Fruit fly (Drosophila melanogaster) whole organism, embryonic: ENCODE measurements around the gene CG3529.
A peak's percentile ranks its signal among the peaks of the same experiment; 100 is the strongest.

ENCODE experiments used
- B-H1 ChIP-seq: fragments of 200-800 bp; sonication (Bioruptor generic); IDR thresholded peaks from 3 replicates; pipeline ENCODE4 v1.3.6; 2022; ENCODE audit warnings: missing biosample characterization, missing genetic modification characterization
- BEAF-32 ChIP-seq: fragments of 200-800 bp; sonication (Bioruptor generic); optimal IDR thresholded peaks from 3 replicates; lab custom pipeline; 2017; ENCODE audit warnings: missing biosample characterization, missing genetic modification characterization, mild to moderate bottlenecking, moderate library complexity, missing genetic modification reagents
- BtbVII ChIP-seq: fragments of 200-800 bp; sonication (Bioruptor generic); optimal IDR thresholded peaks from 3 replicates; lab custom pipeline; 2017; ENCODE audit warnings: missing biosample characterization, mild to moderate bottlenecking, missing genetic modification characterization
- CG10959 ChIP-seq: fragments of 200-800 bp; sonication (Bioruptor generic); IDR thresholded peaks from 2 replicates; pipeline ENCODE4 v1.3.6; 2022; ENCODE audit warnings: missing biosample characterization, missing genetic modification characterization
- CG10979 ChIP-seq: fragments of 200-800 bp; sonication (Bioruptor generic); optimal IDR thresholded peaks from 2 replicates; lab custom pipeline; 2018; ENCODE audit warnings: missing biosample characterization, mild to moderate bottlenecking, missing genetic modification characterization, moderate library complexity
- CG11696 ChIP-seq: fragments of 200-800 bp; sonication (Bioruptor generic); IDR thresholded peaks from 2 replicates; pipeline ENCODE4 v1.3.6; 2022; ENCODE audit warnings: missing biosample characterization, missing genetic modification characterization
- CG12236 ChIP-seq: fragments of 200-800 bp; sonication (Bioruptor generic); optimal IDR thresholded peaks from 2 replicates; lab custom pipeline; 2016; ENCODE audit warnings: missing biosample characterization, missing genetic modification characterization
- CG12659 ChIP-seq: fragments of 200-800 bp; sonication (Bioruptor generic); optimal IDR thresholded peaks from 3 replicates; lab custom pipeline; 2017; ENCODE audit warnings: mild to moderate bottlenecking, missing biosample characterization, missing genetic modification reagents, missing genetic modification characterization
- CG12769 ChIP-seq: fragments of 200-800 bp; sonication (Bioruptor generic); optimal IDR thresholded peaks from 2 replicates; lab custom pipeline; 2019; ENCODE audit warnings: missing biosample characterization, mild to moderate bottlenecking, missing genetic modification characterization, moderate library complexity
- CG12942 ChIP-seq: fragments of 200-800 bp; sonication (Bioruptor generic); optimal IDR thresholded peaks from 3 replicates; lab custom pipeline; 2016; ENCODE audit warnings: missing biosample characterization, missing genetic modification characterization
- CG13296 ChIP-seq: fragments of 200-800 bp; sonication (Bioruptor generic); optimal IDR thresholded peaks from 3 replicates; lab custom pipeline; 2018; ENCODE audit warnings: missing biosample characterization, mild to moderate bottlenecking, missing genetic modification characterization
- CG14710 ChIP-seq: fragments of 200-800 bp; sonication (Bioruptor generic); optimal IDR thresholded peaks from 3 replicates; lab custom pipeline; 2019; ENCODE audit warnings: missing biosample characterization, mild to moderate bottlenecking, missing genetic modification characterization, moderate library complexity
- CG15601 ChIP-seq: fragments of 200-800 bp; sonication (Bioruptor generic); optimal IDR thresholded peaks from 3 replicates; lab custom pipeline; 2019; ENCODE audit warnings: missing biosample characterization, mild to moderate bottlenecking, missing genetic modification characterization, moderate library complexity
- CG17361 ChIP-seq: fragments of 200-800 bp; sonication (Bioruptor generic); IDR thresholded peaks from 3 replicates; pipeline ENCODE4 v1.3.6; 2022; ENCODE audit warnings: missing biosample characterization, missing genetic modification characterization
- CG18764 ChIP-seq: fragments of 200-800 bp; sonication (Bioruptor generic); optimal IDR thresholded peaks from 3 replicates; lab custom pipeline; 2016; ENCODE audit warnings: missing biosample characterization, missing genetic modification characterization
- CG31365 ChIP-seq: fragments of 200-800 bp; sonication (Bioruptor generic); optimal IDR thresholded peaks from 2 replicates; lab custom pipeline; 2018; ENCODE audit warnings: missing biosample characterization, mild to moderate bottlenecking, missing genetic modification characterization
- CG31388 ChIP-seq: fragments of 200-800 bp; sonication (Bioruptor generic); optimal IDR thresholded peaks from 2 replicates; lab custom pipeline; 2016; ENCODE audit warnings: missing biosample characterization, missing genetic modification characterization
- CG32532 ChIP-seq: fragments of 200-800 bp; sonication (Bioruptor generic); IDR thresholded peaks from 2 replicates; pipeline ENCODE4 v1.3.6; 2022; ENCODE audit warnings: missing biosample characterization, missing genetic modification characterization
- CG32772 ChIP-seq: fragments of 200-800 bp; sonication (Bioruptor generic); IDR thresholded peaks from 2 replicates; pipeline ENCODE4 v1.3.6; 2022; ENCODE audit warnings: missing biosample characterization, missing genetic modification characterization
- CG34376 ChIP-seq: fragments of 200-800 bp; sonication (Bioruptor generic); optimal IDR thresholded peaks from 2 replicates; lab custom pipeline; 2018; ENCODE audit warnings: missing biosample characterization, mild to moderate bottlenecking, missing genetic modification characterization
- CG4360 ChIP-seq: fragments of 200-800 bp; sonication (Bioruptor generic); IDR thresholded peaks from 2 replicates; pipeline ENCODE4 v1.3.6; 2022; ENCODE audit warnings: missing biosample characterization, missing genetic modification characterization
- CG6175 ChIP-seq: fragments of 200-800 bp; sonication (Bioruptor generic); IDR thresholded peaks from 3 replicates; pipeline ENCODE4 v1.3.6; 2022; ENCODE audit warnings: missing biosample characterization, missing genetic modification characterization
- CG8359 ChIP-seq: fragments of 200-800 bp; sonication (Bioruptor generic); optimal IDR thresholded peaks from 2 replicates; lab custom pipeline; 2017; ENCODE audit warnings: missing biosample characterization, mild to moderate bottlenecking, missing genetic modification characterization, borderline replicate concordance
- CG9215 ChIP-seq: fragments of 200-800 bp; sonication (Bioruptor generic); IDR thresholded peaks from 2 replicates; pipeline ENCODE4 v1.3.6; 2022; ENCODE audit warnings: missing biosample characterization, missing genetic modification characterization
- Dip3 ChIP-seq: fragments of 200-800 bp; sonication (Bioruptor generic); optimal IDR thresholded peaks from 3 replicates; lab custom pipeline; 2016; ENCODE audit warnings: missing biosample characterization, missing genetic modification characterization
- Doc3 ChIP-seq: fragments of 200-800 bp; sonication (Bioruptor generic); IDR thresholded peaks from 3 replicates; pipeline ENCODE4 v1.3.6; 2022; ENCODE audit warnings: missing biosample characterization, missing genetic modification characterization; ENCODE audit not compliant: partially characterized antibody
- Dp ChIP-seq: fragments of 200-800 bp; sonication (Bioruptor generic); optimal IDR thresholded peaks from 2 replicates; lab custom pipeline; 2018; ENCODE audit warnings: missing biosample characterization, mild to moderate bottlenecking, missing genetic modification characterization, moderate library complexity
- Dref ChIP-seq: fragments of 200-800 bp; sonication (Bioruptor generic); IDR thresholded peaks from 2 replicates; pipeline ENCODE4 v1.3.6; 2022; ENCODE audit warnings: missing biosample characterization, missing genetic modification characterization
- Hr78 ChIP-seq, 2 experiments: fragments of 200-800 bp in 1 of 2; fragments of >200 bp in 1 of 2; sonication (Bioruptor generic) in 1 of 2; optimal IDR thresholded peaks; 2 replicates each; lab custom pipeline; 2017 to 2019; ENCODE audit warnings: missing biosample characterization in 2 of 2, missing genetic modification characterization in 2 of 2, mild to moderate bottlenecking in 1 of 2, moderate library complexity in 1 of 2
- Mrtf ChIP-seq: fragments of 200-800 bp; sonication (Bioruptor generic); IDR thresholded peaks from 3 replicates; pipeline ENCODE4 v1.3.6; 2022; ENCODE audit warnings: missing biosample characterization, missing genetic modification characterization
- NFAT ChIP-seq: fragments of 200-800 bp; sonication (Bioruptor generic); IDR thresholded peaks from 2 replicates; pipeline ENCODE4 v1.3.6; 2022; ENCODE audit warnings: missing biosample characterization, missing genetic modification characterization
- NfI ChIP-seq: fragments of 200-800 bp; sonication (Bioruptor generic); optimal IDR thresholded peaks from 3 replicates; lab custom pipeline; 2018; ENCODE audit warnings: missing biosample characterization, mild to moderate bottlenecking, missing genetic modification characterization, moderate library complexity
- Rx ChIP-seq: fragments of 200-800 bp; sonication (Bioruptor generic); IDR thresholded peaks from 2 replicates; pipeline ENCODE4 v1.3.6; 2022; ENCODE audit warnings: missing biosample characterization, missing genetic modification characterization
- Tbp ChIP-seq: fragments of >200 bp; optimal IDR thresholded peaks from 2 replicates; lab custom pipeline; 2018; ENCODE audit warnings: missing biosample characterization, missing genetic modification characterization
- aop ChIP-seq: fragments of 200-800 bp; sonication (Bioruptor generic); IDR thresholded peaks from 2 replicates; pipeline ENCODE4 v1.3.6; 2022; ENCODE audit warnings: missing biosample characterization, missing genetic modification characterization
- btn ChIP-seq: fragments of 200-800 bp; sonication (Bioruptor generic); optimal IDR thresholded peaks from 2 replicates; lab custom pipeline; 2016; ENCODE audit warnings: missing biosample characterization, missing genetic modification characterization
- chinmo ChIP-seq: fragments of 200-800 bp; sonication (Bioruptor generic); IDR thresholded peaks from 4 replicates; pipeline ENCODE4 v1.3.6; 2022; ENCODE audit warnings: missing biosample characterization, missing genetic modification characterization; ENCODE audit not compliant: partially characterized antibody
- chn ChIP-seq: fragments of 200-800 bp; sonication (Bioruptor generic); optimal IDR thresholded peaks from 2 replicates; lab custom pipeline; 2016; ENCODE audit warnings: missing biosample characterization, missing genetic modification characterization
- da ChIP-seq: fragments of 200-800 bp; sonication (Bioruptor generic); optimal IDR thresholded peaks from 2 replicates; lab custom pipeline; 2016; ENCODE audit warnings: missing biosample characterization, missing genetic modification characterization
- gsb ChIP-seq: fragments of 200-800 bp; sonication (Bioruptor generic); IDR thresholded peaks from 2 replicates; pipeline ENCODE4 v1.3.6; 2022; ENCODE audit warnings: missing biosample characterization, missing genetic modification characterization
- inv ChIP-seq: fragments of 200-800 bp; sonication (Bioruptor generic); IDR thresholded peaks from 2 replicates; pipeline ENCODE4 v1.3.6; 2022; ENCODE audit warnings: missing biosample characterization, missing genetic modification characterization; ENCODE audit not compliant: partially characterized antibody
- lab ChIP-seq: fragments of 200-800 bp; sonication (Bioruptor generic); optimal IDR thresholded peaks from 3 replicates; lab custom pipeline; 2017; ENCODE audit warnings: missing biosample characterization, missing genetic modification characterization, mild to moderate bottlenecking, moderate library complexity, missing genetic modification reagents
- maf-S ChIP-seq: fragments of 200-800 bp; sonication (Bioruptor generic); optimal IDR thresholded peaks from 2 replicates; lab custom pipeline; 2016; ENCODE audit warnings: missing biosample characterization, missing genetic modification characterization
- mirr ChIP-seq: fragments of 200-800 bp; sonication (Bioruptor generic); optimal IDR thresholded peaks from 3 replicates; lab custom pipeline; 2018; ENCODE audit warnings: missing biosample characterization, mild to moderate bottlenecking, missing genetic modification characterization
- ranshi ChIP-seq: fragments of 200-800 bp; sonication (Bioruptor generic); IDR thresholded peaks from 2 replicates; pipeline ENCODE4 v1.3.6; 2022; ENCODE audit warnings: missing biosample characterization, missing genetic modification characterization
- repo ChIP-seq: fragments of 200-800 bp; sonication (Bioruptor generic); optimal IDR thresholded peaks from 2 replicates; lab custom pipeline; 2016; ENCODE audit warnings: missing biosample characterization, missing genetic modification characterization
- scrt ChIP-seq: fragments of 200-800 bp; sonication (Bioruptor generic); optimal IDR thresholded peaks from 2 replicates; lab custom pipeline; 2018; ENCODE audit warnings: missing biosample characterization, mild to moderate bottlenecking, missing genetic modification characterization, moderate library complexity
- sens ChIP-seq: fragments of 200-800 bp; sonication (Bioruptor generic); peaks from one replicate; lab custom pipeline; 2016; ENCODE audit warnings: missing biosample characterization, missing genetic modification characterization
- tup ChIP-seq: fragments of 200-800 bp; sonication (Bioruptor generic); optimal IDR thresholded peaks from 2 replicates; lab custom pipeline; 2016; ENCODE audit warnings: missing biosample characterization, mild to moderate bottlenecking, missing genetic modification characterization, moderate library complexity
- zfh2 ChIP-seq: fragments of 200-800 bp; sonication (Bioruptor generic); optimal IDR thresholded peaks from 2 replicates; lab custom pipeline; 2016; ENCODE audit warnings: missing biosample characterization, missing genetic modification characterization

CG3529 gene

DNA sequence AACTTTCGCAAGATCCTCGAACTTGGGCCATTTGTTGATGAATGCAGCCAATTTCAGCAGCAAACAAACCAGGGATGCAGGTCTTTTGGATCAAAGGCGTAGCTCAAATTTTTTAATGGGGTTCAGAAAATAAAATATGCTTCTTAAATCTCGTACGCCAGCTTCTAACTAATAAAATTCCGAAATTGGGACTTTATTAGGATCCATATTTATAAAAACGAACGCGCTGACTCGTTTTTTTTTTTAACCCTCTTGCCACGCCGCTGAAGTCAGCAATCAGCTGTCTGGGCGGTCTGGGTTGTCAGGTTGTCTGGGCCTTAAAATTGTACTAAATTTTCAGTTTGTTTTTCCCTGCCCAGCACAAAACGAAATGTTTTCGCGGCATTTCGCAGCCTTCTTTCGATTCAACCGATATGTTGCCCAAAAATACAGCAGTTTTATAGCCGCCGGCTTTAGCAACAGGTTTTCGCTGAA is 11.0 kb downstream of the CG3529 start, which contains the start of gene CG3437 (continued):
- TF ChIP-seq CG12236 (GFP tag; lab: Kevin White, UChicago): peak; percentile 97
- TF ChIP-seq Mrtf (GFP tag; lab: Robert Waterston, UW): peak; percentile 99
- TF ChIP-seq gsb (GFP tag; lab: Robert Waterston, UW): peak; percentile 99
- peak; percentile 94 for TF ChIP-seq CG31388 (GFP tag; lab: Kevin White, UChicago)
- TF ChIP-seq chinmo (GFP tag; lab: Robert Waterston, UW): 0 out of 4 replicates have a peak, but pooled peaks have one; percentile 57
- peak; percentile 94 for TF ChIP-seq CG8359
- peak; percentile 95 for TF ChIP-seq da (GFP tag; lab: Kevin White, UChicago)
- peak; percentile 98 for TF ChIP-seq BtbVII (GFP tag; lab: Kevin White, UChicago)
- TF ChIP-seq CG4360 (GFP tag; lab: Robert Waterston, UW): peak; percentile 91
- TF ChIP-seq zfh2: peak; percentile 99
- TF ChIP-seq inv (GFP tag; lab: Robert Waterston, UW): 0 out of 2 replicates have a peak, but pooled peaks have one; percentile 21
- peak; percentile 99 for TF ChIP-seq B-H1 (GFP tag; lab: Robert Waterston, UW)
- peak; percentile 99 for TF ChIP-seq NfI (GFP tag; lab: Kevin White, UChicago)
- TF ChIP-seq mirr (GFP tag; lab: Kevin White, UChicago): peak; percentile 99
- TF ChIP-seq Tbp: no peak
- peak; percentile 99 for TF ChIP-seq NFAT (GFP tag; lab: Robert Waterston, UW)
- peak; percentile 93 for TF ChIP-seq CG31365 (tag; lab: Kevin White, UChicago)
- TF ChIP-seq tup (GFP tag; lab: Kevin White, UChicago): peak; percentile 97
- TF ChIP-seq CG12659 (GFP tag; lab: Kevin White, UChicago): peak; percentile 99
- peak; percentile 100 for TF ChIP-seq sens
- peak; percentile 98 for TF ChIP-seq maf-S
- TF ChIP-seq btn (GFP tag; lab: Kevin White, UChicago): peak; percentile 97
- TF ChIP-seq CG10959: peak; percentile 99
- TF ChIP-seq Doc3: no peak
- peak; percentile 96 for TF ChIP-seq CG11696 (GFP tag; lab: Robert Waterston, UW)
- TF ChIP-seq ranshi (GFP tag; lab: Robert Waterston, UW): peak; percentile 99
- peak in 1 of 2 experiments; percentile 86 for TF ChIP-seq Hr78 (GFP tag; optimal IDR thresholded peaks at IDR 0.05; lab: Kevin White, UChicago)
- peak; percentile 99 for TF ChIP-seq CG13296 (GFP tag; lab: Kevin White, UChicago)
- TF ChIP-seq BEAF-32 (GFP tag; lab: Kevin White, UChicago): peak; percentile 47
- peak; percentile 99 for TF ChIP-seq CG9215 (GFP tag; lab: Robert Waterston, UW)
- TF ChIP-seq repo (GFP tag; lab: Kevin White, UChicago): peak; percentile 98
- TF ChIP-seq Rx (GFP tag; lab: Robert Waterston, UW): peak; percentile 100
- peak; percentile 99 for TF ChIP-seq CG34376 (GFP tag; lab: Kevin White, UChicago)
- peak; percentile 99 for TF ChIP-seq CG12769 (tag; lab: Kevin White, UChicago)
- TF ChIP-seq CG18764 (GFP tag; lab: Kevin White, UChicago): peak; percentile 97
- peak; percentile 98 for TF ChIP-seq CG14710 (tag; lab: Kevin White, UChicago)
- TF ChIP-seq Dp: peak; percentile 40
- TF ChIP-seq Dip3 (GFP tag; lab: Kevin White, UChicago): peak; percentile 99
- peak; percentile 100 for TF ChIP-seq CG32772 (GFP tag; lab: Robert Waterston, UW)
- TF ChIP-seq CG10979 (tag; lab: Kevin White, UChicago): peak; percentile 99
- peak; percentile 51 for TF ChIP-seq Dref (GFP tag; lab: Robert Waterston, UW)
- peak; percentile 99 for TF ChIP-seq chn (GFP tag; lab: Kevin White, UChicago)
- peak; percentile 99 for TF ChIP-seq CG17361
- peak; percentile 99 for TF ChIP-seq CG32532 (GFP tag; lab: Robert Waterston, UW)
- TF ChIP-seq CG6175 (GFP tag; lab: Robert Waterston, UW): peak; percentile 98
- TF ChIP-seq aop: peak; percentile 96
- TF ChIP-seq CG12942: peak; percentile 98
- TF ChIP-seq CG15601 (tag; lab: Kevin White, UChicago): peak; percentile 97
- TF ChIP-seq lab (GFP tag; lab: Kevin White, UChicago): peak; percentile 100
- peak; percentile 97 for TF ChIP-seq scrt (GFP tag; lab: Kevin White, UChicago)
